Worm (Caenorhabditis elegans) whole organism, L4/young adult: ENCODE results near the gene K04C1.2.

ENCODE experiments used
- dao-5 ChIP-seq: sonication (generic microtip); optimal IDR thresholded peaks from 2 replicates; lab custom pipeline; 2016; ENCODE audit warnings: missing genotype, missing genetic modification characterization, moderate library complexity, missing compliant biosample characterization
- him-1 ChIP-seq: sonication (generic microtip); optimal IDR thresholded peaks from 2 replicates; lab custom pipeline; 2016; ENCODE audit warnings: missing genotype, missing genetic modification reagents, missing genetic modification characterization, missing compliant biosample characterization

- no peak for TF ChIP-seq dao-5 (tag; lab: Kevin White, UChicago)
- no peak for TF ChIP-seq him-1 (tag; lab: Kevin White, UChicago)
Observed at ce11 chrX:14223156-14223555, 15.4 kb upstream of the K04C1.2 start, which contains the start of gene K06G5.3.
